Worm (Caenorhabditis elegans) whole organism, young adult: ENCODE data around the gene enri-1.

Source experiments
- F52B5.7 ChIP-seq: sonication (generic microtip); optimal IDR thresholded peaks from 2 replicates; lab custom pipeline; 2016; ENCODE audit warnings: mild to moderate bottlenecking, missing genetic modification characterization, missing compliant biosample characterization
- ama-1 ChIP-seq, 3 experiments: fragments of 150-350 bp in 1 of 3; sonication (generic microtip) in 2 of 3; optimal IDR thresholded peaks; 2 replicates each; lab custom pipeline; 2014 to 2018; ENCODE audit warnings: missing biosample characterization in 2 of 3, missing genetic modification characterization in 2 of 3, missing genetic modification reagents in 2 of 3
- cebp-2 ChIP-seq: fragments of 200-800 bp; sonication (Bioruptor generic); IDR thresholded peaks from 2 replicates; pipeline ENCODE4 v1.3.6; 2022; ENCODE audit warnings: missing genetic modification characterization, missing compliant biosample characterization
- egl-18 ChIP-seq: fragments of 200-800 bp; sonication (Bioruptor generic); IDR thresholded peaks from 2 replicates; pipeline ENCODE4 v1.3.6; 2022; ENCODE audit warnings: missing genetic modification reagents, missing genetic modification characterization, missing compliant biosample characterization
- madf-10 ChIP-seq: sonication (generic microtip); optimal IDR thresholded peaks from 2 replicates; lab custom pipeline; 2016; ENCODE audit warnings: mild to moderate bottlenecking, missing genetic modification characterization, missing compliant biosample characterization
- nfya-1 ChIP-seq: sonication (generic microtip); optimal IDR thresholded peaks from 2 replicates; lab custom pipeline; 2017; ENCODE audit warnings: antibody characterized with exemption, missing compliant biosample characterization, missing genetic modification characterization, borderline replicate concordance; ENCODE audit not compliant: insufficient read depth
- snpc-4 ChIP-seq, 5 experiments: fragments of 150-350 bp in 1 of 5; sonication (generic microtip) in 4 of 5; optimal IDR thresholded peaks; 2 replicates each; lab custom pipeline; 2014 to 2018; ENCODE audit warnings: missing genetic modification characterization in 5 of 5, missing biosample characterization in 3 of 5, antibody characterized with exemption in 2 of 5, mild to moderate bottlenecking in 2 of 5, missing compliant biosample characterization in 2 of 5, missing genotype in 2 of 5, moderate library complexity in 2 of 5, missing genetic modification reagents in 1 of 5
- sptf-2 ChIP-seq: fragments of 200-800 bp; sonication (Bioruptor generic); optimal IDR thresholded peaks from 2 replicates; lab custom pipeline; 2018; ENCODE audit warnings: mild to moderate bottlenecking, missing genetic modification characterization, missing compliant biosample characterization
- tbp1 ChIP-seq: fragments of 200-800 bp; sonication (Bioruptor generic); optimal IDR thresholded peaks from 2 replicates; lab custom pipeline; 2018; ENCODE audit warnings: mild to moderate bottlenecking, missing genetic modification characterization, missing compliant biosample characterization
- ztf-25 ChIP-seq: fragments of 200-800 bp; sonication (Bioruptor generic); IDR thresholded peaks from 2 replicates; pipeline ENCODE4 v1.3.6; 2022; ENCODE audit warnings: missing genetic modification reagents, missing genetic modification characterization, missing compliant biosample characterization

DNA sequence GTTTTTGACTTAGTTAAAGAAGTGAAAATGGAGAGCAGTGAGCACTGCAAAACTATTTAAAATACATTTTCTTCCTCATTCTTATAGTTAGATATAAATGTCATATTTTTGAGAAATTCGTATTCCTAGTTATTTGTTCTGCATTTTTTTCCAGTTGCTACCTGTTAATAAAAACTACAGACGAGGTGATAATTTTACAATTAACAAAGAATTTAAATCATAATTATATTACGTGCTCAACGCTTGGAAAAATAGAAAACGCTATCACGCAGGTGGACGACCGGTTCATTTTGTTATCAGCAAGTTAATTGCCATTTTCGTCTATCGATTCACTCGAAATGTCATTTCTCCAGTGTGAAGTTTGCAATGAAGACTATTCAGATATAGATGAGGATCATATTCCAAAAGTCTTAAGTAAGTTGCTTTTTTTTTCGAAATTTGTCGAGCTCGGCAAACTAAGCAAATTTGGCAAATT lies 23.5 kb downstream of the enri-1 start, which contains the start of the genes ZK1240.5 and ZK1240.9:
- TF ChIP-seq madf-10 (tag; lab: Kevin White, UChicago) = no peak
- no peak for TF ChIP-seq ztf-25 (GFP tag; lab: Robert Waterston, UW)
- TF ChIP-seq cebp-2 (GFP tag; lab: Robert Waterston, UW) = no peak
- TF ChIP-seq nfya-1 (tag; lab: Kevin White, UChicago) = no peak
- TF ChIP-seq snpc-4 (GFP tag; optimal IDR thresholded peaks at IDR 0.05; lab: Kevin White, UChicago) = no peak
- TF ChIP-seq snpc-4 (tag; optimal IDR thresholded peaks at IDR 0.05; lab: Kevin White, UChicago) = no peak
- TF ChIP-seq sptf-2 (GFP tag; lab: Kevin White, UChicago) = no peak
- TF ChIP-seq tbp1 (GFP tag; lab: Kevin White, UChicago) = no peak
- TF ChIP-seq ama-1 (optimal IDR thresholded peaks at IDR 0.05; lab: Kevin White, UChicago) = no peak
- TF ChIP-seq ama-1 (GFP tag; optimal IDR thresholded peaks at IDR 0.05; lab: Kevin White, UChicago) = no peak
- TF ChIP-seq F52B5.7 (tag; lab: Kevin White, UChicago) = no peak
- no peak for TF ChIP-seq egl-18
